Fruit fly (Drosophila melanogaster) whole organism, embryonic: ENCODE results near the gene Tsp96F.

ENCODE experiments used
- Aef1 ChIP-seq: fragments of 200-800 bp; sonication (Bioruptor generic); IDR thresholded peaks from 3 replicates; pipeline ENCODE4 v1.3.6; 2022; ENCODE audit warnings: missing biosample characterization, missing genetic modification characterization
- Bgb ChIP-seq: fragments of 200-800 bp; sonication (Bioruptor generic); IDR thresholded peaks from 2 replicates; pipeline ENCODE4 v1.3.6; 2022; ENCODE audit warnings: missing biosample characterization, missing genetic modification characterization; ENCODE audit not compliant: partially characterized antibody
- CG14014 ChIP-seq: fragments of 200-800 bp; sonication (Bioruptor generic); IDR thresholded peaks from 2 replicates; pipeline ENCODE4 v1.3.6; 2022; ENCODE audit warnings: missing biosample characterization, missing genetic modification characterization
- CG1647 ChIP-seq: fragments of 200-800 bp; sonication (Bioruptor generic); optimal IDR thresholded peaks from 3 replicates; lab custom pipeline; 2016; ENCODE audit warnings: missing biosample characterization, missing genetic modification characterization
- CG16779 ChIP-seq: fragments of 200-800 bp; sonication (Bioruptor generic); IDR thresholded peaks from 2 replicates; pipeline ENCODE4 v1.3.6; 2022; ENCODE audit warnings: missing biosample characterization, missing genetic modification characterization
- CG17359 ChIP-seq: fragments of 200-800 bp; sonication (Bioruptor generic); optimal IDR thresholded peaks from 3 replicates; lab custom pipeline; 2018; ENCODE audit warnings: missing biosample characterization, mild to moderate bottlenecking, missing genetic modification characterization, moderate library complexity
- CG17568 ChIP-seq: fragments of 200-800 bp; sonication (Bioruptor generic); optimal IDR thresholded peaks from 2 replicates; lab custom pipeline; 2018; ENCODE audit warnings: missing biosample characterization, mild to moderate bottlenecking, missing genetic modification characterization, moderate library complexity
- CG17912 ChIP-seq: fragments of 200-800 bp; sonication (Bioruptor generic); optimal IDR thresholded peaks from 2 replicates; lab custom pipeline; 2018; ENCODE audit warnings: missing biosample characterization, mild to moderate bottlenecking, missing genetic modification characterization
- CG2129 ChIP-seq: fragments of 200-800 bp; sonication (Bioruptor generic); IDR thresholded peaks from 2 replicates; pipeline ENCODE4 v1.3.6; 2022; ENCODE audit warnings: missing biosample characterization, missing genetic modification characterization; ENCODE audit not compliant: partially characterized antibody
- CG4282 ChIP-seq: fragments of 200-800 bp; sonication (Bioruptor generic); optimal IDR thresholded peaks from 2 replicates; lab custom pipeline; 2016; ENCODE audit warnings: missing biosample characterization, missing genetic modification characterization
- CG43689 ChIP-seq: fragments of 200-800 bp; sonication (Bioruptor generic); IDR thresholded peaks from 2 replicates; pipeline ENCODE4 v1.3.6; 2022; ENCODE audit warnings: missing biosample characterization, missing genetic modification characterization
- CG4617 ChIP-seq: fragments of 200-800 bp; sonication (Bioruptor generic); optimal IDR thresholded peaks from 3 replicates; lab custom pipeline; 2016; ENCODE audit warnings: missing biosample characterization, missing genetic modification characterization, borderline replicate concordance
- CG6791 ChIP-seq: fragments of 200-800 bp; sonication (Bioruptor generic); IDR thresholded peaks from 3 replicates; pipeline ENCODE4 v1.3.6; 2022; ENCODE audit warnings: missing biosample characterization, missing genetic modification characterization; ENCODE audit not compliant: partially characterized antibody
- CG7786 ChIP-seq: fragments of 200-800 bp; sonication (Bioruptor generic); optimal IDR thresholded peaks from 2 replicates; lab custom pipeline; 2016; ENCODE audit warnings: missing biosample characterization, missing genetic modification characterization
- CG7963 ChIP-seq: fragments of 200-800 bp; sonication (Bioruptor generic); IDR thresholded peaks from 3 replicates; pipeline ENCODE4 v1.3.6; 2022; ENCODE audit warnings: missing biosample characterization, missing genetic modification characterization; ENCODE audit not compliant: partially characterized antibody
- CG8089 ChIP-seq: fragments of 200-800 bp; sonication (Bioruptor generic); optimal IDR thresholded peaks from 3 replicates; lab custom pipeline; 2016; ENCODE audit warnings: missing biosample characterization, missing genetic modification characterization
- CG8924 ChIP-seq: fragments of 200-800 bp; optimal IDR thresholded peaks from 3 replicates; lab custom pipeline; 2019; ENCODE audit warnings: missing biosample characterization, mild to moderate bottlenecking, missing genetic modification characterization, moderate library complexity
- CG9727 ChIP-seq: fragments of 200-800 bp; sonication (Bioruptor generic); optimal IDR thresholded peaks from 3 replicates; lab custom pipeline; 2017; ENCODE audit warnings: missing biosample characterization, mild to moderate bottlenecking, missing genetic modification characterization
- Doc3 ChIP-seq: fragments of 200-800 bp; sonication (Bioruptor generic); IDR thresholded peaks from 3 replicates; pipeline ENCODE4 v1.3.6; 2022; ENCODE audit warnings: missing biosample characterization, missing genetic modification characterization; ENCODE audit not compliant: partially characterized antibody
- HLH54F ChIP-seq: fragments of 200-800 bp; sonication (Bioruptor generic); optimal IDR thresholded peaks from 3 replicates; lab custom pipeline; 2016; ENCODE audit warnings: missing biosample characterization, missing genetic modification characterization
- HLHmδ ChIP-seq: fragments of 200-800 bp; sonication (Bioruptor generic); optimal IDR thresholded peaks from 2 replicates; lab custom pipeline; 2018; ENCODE audit warnings: missing biosample characterization, mild to moderate bottlenecking, missing genetic modification characterization, moderate library complexity
- Hand ChIP-seq: fragments of 200-800 bp; sonication (Bioruptor generic); optimal IDR thresholded peaks from 2 replicates; lab custom pipeline; 2017; ENCODE audit warnings: mild to moderate bottlenecking, missing biosample characterization, missing genetic modification reagents, missing genetic modification characterization
- HmgD ChIP-seq: fragments of 200-800 bp; sonication (Bioruptor generic); optimal IDR thresholded peaks from 3 replicates; lab custom pipeline; 2016; ENCODE audit warnings: missing biosample characterization, missing genetic modification characterization
- Hr78 ChIP-seq, 2 experiments: fragments of 200-800 bp in 1 of 2; fragments of >200 bp in 1 of 2; sonication (Bioruptor generic) in 1 of 2; optimal IDR thresholded peaks; 2 replicates each; lab custom pipeline; 2017 to 2019; ENCODE audit warnings: missing biosample characterization in 2 of 2, missing genetic modification characterization in 2 of 2, mild to moderate bottlenecking in 1 of 2, moderate library complexity in 1 of 2
- Hsf ChIP-seq: fragments of 200-800 bp; sonication (Bioruptor generic); optimal IDR thresholded peaks from 3 replicates; lab custom pipeline; 2016; ENCODE audit warnings: missing biosample characterization, missing genetic modification characterization
- NfI ChIP-seq: fragments of 200-800 bp; sonication (Bioruptor generic); optimal IDR thresholded peaks from 3 replicates; lab custom pipeline; 2018; ENCODE audit warnings: missing biosample characterization, mild to moderate bottlenecking, missing genetic modification characterization, moderate library complexity
- Ssrp ChIP-seq: fragments of 200-800 bp; sonication (Bioruptor generic); optimal IDR thresholded peaks from 2 replicates; lab custom pipeline; 2018; ENCODE audit warnings: missing biosample characterization, mild to moderate bottlenecking, missing genetic modification characterization, moderate library complexity
- aop ChIP-seq: fragments of 200-800 bp; sonication (Bioruptor generic); IDR thresholded peaks from 2 replicates; pipeline ENCODE4 v1.3.6; 2022; ENCODE audit warnings: missing biosample characterization, missing genetic modification characterization
- ap ChIP-seq: fragments of 200-800 bp; sonication (Bioruptor generic); IDR thresholded peaks from 2 replicates; pipeline ENCODE4 v1.3.6; 2022; ENCODE audit warnings: missing biosample characterization, missing genetic modification characterization
- bcd ChIP-seq: fragments of 200-800 bp; sonication (Bioruptor generic); optimal IDR thresholded peaks from 2 replicates; lab custom pipeline; 2017; ENCODE audit warnings: missing biosample characterization, mild to moderate bottlenecking, missing genetic modification characterization
- caup ChIP-seq: fragments of 200-800 bp; sonication (Bioruptor generic); optimal IDR thresholded peaks from 3 replicates; lab custom pipeline; 2017; ENCODE audit warnings: missing biosample characterization, mild to moderate bottlenecking, missing genetic modification characterization, moderate library complexity; ENCODE audit not compliant: severe bottlenecking
- chinmo ChIP-seq: fragments of 200-800 bp; sonication (Bioruptor generic); IDR thresholded peaks from 4 replicates; pipeline ENCODE4 v1.3.6; 2022; ENCODE audit warnings: missing biosample characterization, missing genetic modification characterization; ENCODE audit not compliant: partially characterized antibody
- knrl ChIP-seq: fragments of 200-800 bp; sonication (Bioruptor generic); IDR thresholded peaks from 3 replicates; pipeline ENCODE4 v1.3.6; 2022; ENCODE audit warnings: missing biosample characterization, missing genetic modification characterization; ENCODE audit not compliant: partially characterized antibody
- lilli ChIP-seq: fragments of 200-800 bp; sonication (Bioruptor generic); optimal IDR thresholded peaks from 3 replicates; lab custom pipeline; 2016; ENCODE audit warnings: missing biosample characterization, missing genetic modification characterization
- psq ChIP-seq: fragments of 200-800 bp; sonication (Bioruptor generic); optimal IDR thresholded peaks from 2 replicates; lab custom pipeline; 2017; ENCODE audit warnings: missing biosample characterization, missing genetic modification characterization
- sc ChIP-seq, 3 experiments: fragments of >200 bp in 2 of 3; fragments of 200-800 bp in 1 of 3; sonication (Bioruptor generic) in 1 of 3; optimal IDR thresholded peaks; 2 replicates in 2 of 3; 3 replicates in 1 of 3; lab custom pipeline; 2017; ENCODE audit warnings: mild to moderate bottlenecking in 1 of 3, missing biosample characterization in 1 of 3, missing genetic modification characterization in 1 of 3, missing genetic modification reagents in 1 of 3
- schlank ChIP-seq: fragments of 200-800 bp; sonication (Bioruptor generic); optimal IDR thresholded peaks from 2 replicates; lab custom pipeline; 2018; ENCODE audit warnings: missing biosample characterization, mild to moderate bottlenecking, missing genetic modification characterization
- shn ChIP-seq: fragments of 200-800 bp; sonication (Bioruptor generic); optimal IDR thresholded peaks from 3 replicates; lab custom pipeline; 2016; ENCODE audit warnings: missing biosample characterization, missing genetic modification characterization
- slou ChIP-seq: fragments of 200-800 bp; sonication (Bioruptor generic); optimal IDR thresholded peaks from 3 replicates; lab custom pipeline; 2016; ENCODE audit warnings: missing biosample characterization, missing genetic modification characterization
- slp2 ChIP-seq: fragments of 200-800 bp; sonication (Bioruptor generic); optimal IDR thresholded peaks from 2 replicates; lab custom pipeline; 2016; ENCODE audit warnings: missing biosample characterization, missing genetic modification characterization
- sr ChIP-seq: fragments of 200-800 bp; sonication (Bioruptor generic); IDR thresholded peaks from 3 replicates; pipeline ENCODE4 v1.3.6; 2022; ENCODE audit warnings: missing biosample characterization, missing genetic modification characterization
- stc ChIP-seq: fragments of 200-800 bp; sonication (Bioruptor generic); IDR thresholded peaks from 2 replicates; pipeline ENCODE4 v1.3.6; 2022; ENCODE audit warnings: missing biosample characterization, missing genetic modification characterization
- stwl ChIP-seq: fragments of 200-800 bp; sonication (Bioruptor generic); optimal IDR thresholded peaks from 3 replicates; lab custom pipeline; 2018; ENCODE audit warnings: missing biosample characterization, mild to moderate bottlenecking, missing genetic modification characterization, moderate library complexity
- sug ChIP-seq: fragments of 200-800 bp; optimal IDR thresholded peaks from 2 replicates; lab custom pipeline; 2019; ENCODE audit warnings: missing biosample characterization, mild to moderate bottlenecking, missing genetic modification characterization, moderate library complexity
- tna ChIP-seq: fragments of 200-800 bp; sonication (Bioruptor generic); IDR thresholded peaks from 2 replicates; pipeline ENCODE4 v1.3.6; 2022; ENCODE audit warnings: missing biosample characterization, missing genetic modification characterization; ENCODE audit not compliant: partially characterized antibody
- tup ChIP-seq: fragments of 200-800 bp; sonication (Bioruptor generic); optimal IDR thresholded peaks from 2 replicates; lab custom pipeline; 2016; ENCODE audit warnings: missing biosample characterization, mild to moderate bottlenecking, missing genetic modification characterization, moderate library complexity
- wdn ChIP-seq: fragments of 200-800 bp; sonication (Bioruptor generic); IDR thresholded peaks from 2 replicates; pipeline ENCODE4 v1.3.6; 2022; ENCODE audit warnings: missing biosample characterization, missing genetic modification characterization

Tsp96F gene

dm6 chr3R:25888307-25889075, 7.3 kb upstream of the Tsp96F start, which contains the start of gene Lnk (continued):
- TF ChIP-seq Aef1 (GFP tag; lab: Robert Waterston, UW), result peak; percentile 60; the same call in 2 of the 3 replicates
- TF ChIP-seq CG4617 (GFP tag; lab: Kevin White, UChicago), result peak; percentile 87
- no peak for TF ChIP-seq tup (GFP tag; lab: Kevin White, UChicago)
- no peak for TF ChIP-seq sc (optimal IDR thresholded peaks at IDR 0.05; lab: Kevin White, UChicago)
- TF ChIP-seq sc (GFP tag; optimal IDR thresholded peaks at IDR 0.05; lab: Kevin White, UChicago), result no peak
- TF ChIP-seq stc (GFP tag; lab: Robert Waterston, UW), result no peak
- TF ChIP-seq Hr78 (GFP tag; optimal IDR thresholded peaks at IDR 0.05; lab: Kevin White, UChicago), result no peak
- TF ChIP-seq chinmo (GFP tag; lab: Robert Waterston, UW), result peak; percentile 90
- peak; percentile 92 for TF ChIP-seq CG6791 (GFP tag; lab: Robert Waterston, UW)
- TF ChIP-seq CG4282 (GFP tag; lab: Kevin White, UChicago), result no peak
- peak; percentile 76 for TF ChIP-seq CG2129 (GFP tag; lab: Robert Waterston, UW)
- 0 out of 2 replicates have a peak, but pooled peaks have one; percentile 21 for TF ChIP-seq CG14014 (GFP tag; lab: Robert Waterston, UW)
- TF ChIP-seq sr (GFP tag; lab: Robert Waterston, UW), result peak; percentile 95
- peak; percentile 12 for TF ChIP-seq Hand (GFP tag; lab: Kevin White, UChicago)
- TF ChIP-seq CG17359, result peak; percentile 3
- peak; percentile 44; the same call in 1 of the 2 replicates for TF ChIP-seq aop (GFP tag; lab: Robert Waterston, UW)
- peak; percentile 87 for TF ChIP-seq CG7963 (GFP tag; lab: Robert Waterston, UW)
- no peak for TF ChIP-seq Ssrp (tag; lab: Kevin White, UChicago)
- no peak for TF ChIP-seq CG17568 (GFP tag; lab: Kevin White, UChicago)
- TF ChIP-seq psq (GFP tag; lab: Kevin White, UChicago), result no peak
- TF ChIP-seq bcd, result no peak
- TF ChIP-seq CG43689 (GFP tag; lab: Robert Waterston, UW), result no peak
- TF ChIP-seq Doc3 (GFP tag; lab: Robert Waterston, UW), result peak; percentile 80
- TF ChIP-seq CG9727 (GFP tag; lab: Kevin White, UChicago), result peak; percentile 4
- peak; percentile 18 for TF ChIP-seq shn (GFP tag; lab: Kevin White, UChicago)
- peak; percentile 37 for TF ChIP-seq HmgD (GFP tag; lab: Kevin White, UChicago)
- TF ChIP-seq caup (GFP tag; lab: Kevin White, UChicago), result no peak
- peak; percentile 88 for TF ChIP-seq knrl (GFP tag; lab: Robert Waterston, UW)
- TF ChIP-seq CG7786 (GFP tag; lab: Kevin White, UChicago), result no peak
- TF ChIP-seq ap, result no peak
- no peak for TF ChIP-seq Hsf (GFP tag; lab: Kevin White, UChicago)
- TF ChIP-seq slp2 (GFP tag; lab: Kevin White, UChicago), result no peak
- no peak for TF ChIP-seq HLHmδ (GFP tag; lab: Kevin White, UChicago)
- TF ChIP-seq tna, result peak; percentile 81
- no peak for TF ChIP-seq wdn
- no peak for TF ChIP-seq schlank (tag; lab: Kevin White, UChicago)
- TF ChIP-seq slou (GFP tag; lab: Kevin White, UChicago), result no peak
- peak; percentile 51 for TF ChIP-seq stwl (tag; lab: Kevin White, UChicago)
- TF ChIP-seq lilli, result no peak
- peak; percentile 20 for TF ChIP-seq sug
- peak; percentile 57 for TF ChIP-seq CG8924 (tag; lab: Kevin White, UChicago)
- peak; percentile 96 for TF ChIP-seq Bgb
- TF ChIP-seq CG8089 (GFP tag; lab: Kevin White, UChicago), result no peak
- no peak for TF ChIP-seq CG16779 (GFP tag; lab: Robert Waterston, UW)
- TF ChIP-seq CG17912, result peak; percentile 18
- TF ChIP-seq CG1647 (GFP tag; lab: Kevin White, UChicago), result peak; percentile 2
- TF ChIP-seq NfI (GFP tag; lab: Kevin White, UChicago), result peak; percentile 13
- peak; percentile 0 for TF ChIP-seq HLH54F (GFP tag; lab: Kevin White, UChicago)
